Fruit fly (Drosophila melanogaster) whole organism, embryonic: ENCODE measurements around the gene CG14331.

ENCODE experiments used
- ATbp ChIP-seq: fragments of 200-800 bp; sonication (Bioruptor generic); optimal IDR thresholded peaks from 2 replicates; lab custom pipeline; 2017; ENCODE audit warnings: missing biosample characterization, mild to moderate bottlenecking, missing genetic modification characterization, missing genetic modification reagents
- Asciz ChIP-seq: fragments of 200-800 bp; sonication (Bioruptor generic); optimal IDR thresholded peaks from 2 replicates; lab custom pipeline; 2017; ENCODE audit warnings: missing biosample characterization, mild to moderate bottlenecking, missing genetic modification characterization, missing genetic modification reagents
- Bdp1 ChIP-seq: fragments of 200-800 bp; sonication (Bioruptor generic); optimal IDR thresholded peaks from 3 replicates; lab custom pipeline; 2016; ENCODE audit warnings: missing biosample characterization, missing genetic modification characterization
- Blimp-1 ChIP-seq: fragments of 200-800 bp; sonication (Bioruptor generic); optimal IDR thresholded peaks from 3 replicates; lab custom pipeline; 2018; ENCODE audit warnings: missing biosample characterization, missing genetic modification characterization, mild to moderate bottlenecking, moderate library complexity, missing genetic modification reagents
- CG10147 ChIP-seq: fragments of 200-800 bp; sonication (Bioruptor generic); optimal IDR thresholded peaks from 2 replicates; lab custom pipeline; 2019; ENCODE audit warnings: missing biosample characterization, mild to moderate bottlenecking, missing genetic modification characterization, moderate library complexity
- CG10321 ChIP-seq: fragments of 200-800 bp; sonication (Bioruptor generic); IDR thresholded peaks from 2 replicates; pipeline ENCODE4 v1.3.6; 2022; ENCODE audit warnings: missing biosample characterization, missing genetic modification characterization
- CG10979 ChIP-seq: fragments of 200-800 bp; sonication (Bioruptor generic); optimal IDR thresholded peaks from 2 replicates; lab custom pipeline; 2018; ENCODE audit warnings: missing biosample characterization, mild to moderate bottlenecking, missing genetic modification characterization, moderate library complexity
- CG11093 ChIP-seq: fragments of 200-800 bp; sonication (Bioruptor generic); IDR thresholded peaks from 3 replicates; pipeline ENCODE4 v1.3.6; 2022; ENCODE audit warnings: missing biosample characterization, missing genetic modification characterization
- CG13296 ChIP-seq: fragments of 200-800 bp; sonication (Bioruptor generic); optimal IDR thresholded peaks from 3 replicates; lab custom pipeline; 2018; ENCODE audit warnings: missing biosample characterization, mild to moderate bottlenecking, missing genetic modification characterization
- CG14965 ChIP-seq: fragments of 200-800 bp; sonication (Bioruptor generic); optimal IDR thresholded peaks from 2 replicates; lab custom pipeline; 2016; ENCODE audit warnings: missing biosample characterization, missing genetic modification characterization, borderline replicate concordance
- CG15269 ChIP-seq: fragments of 200-800 bp; sonication (Bioruptor generic); optimal IDR thresholded peaks from 2 replicates; lab custom pipeline; 2018; ENCODE audit warnings: missing biosample characterization, mild to moderate bottlenecking, missing genetic modification characterization, moderate library complexity
- CG17829 ChIP-seq: fragments of 200-800 bp; optimal IDR thresholded peaks from 2 replicates; lab custom pipeline; 2019; ENCODE audit warnings: missing biosample characterization, mild to moderate bottlenecking, missing genetic modification characterization, moderate library complexity
- CG18011 ChIP-seq: fragments of 200-800 bp; sonication (Bioruptor generic); optimal IDR thresholded peaks from 2 replicates; lab custom pipeline; 2017; ENCODE audit warnings: missing biosample characterization, missing genetic modification characterization, mild to moderate bottlenecking, moderate library complexity, missing genotype
- CG2712 ChIP-seq: fragments of 200-800 bp; optimal IDR thresholded peaks from 3 replicates; lab custom pipeline; 2019; ENCODE audit warnings: missing biosample characterization, mild to moderate bottlenecking, missing genetic modification characterization, moderate library complexity
- CG30403 ChIP-seq: fragments of 200-800 bp; sonication (Bioruptor generic); optimal IDR thresholded peaks from 3 replicates; lab custom pipeline; 2016; ENCODE audit warnings: missing biosample characterization, missing genetic modification characterization
- CG3726 ChIP-seq: fragments of 200-800 bp; sonication (Bioruptor generic); IDR thresholded peaks from 3 replicates; pipeline ENCODE4, ENCODE4 v1.3.6; 2022; ENCODE audit warnings: missing biosample characterization, missing genetic modification characterization
- CG4328 ChIP-seq: fragments of 200-800 bp; sonication (Bioruptor generic); optimal IDR thresholded peaks from 3 replicates; lab custom pipeline; 2017; ENCODE audit warnings: missing biosample characterization, missing genetic modification reagents, missing genetic modification characterization
- CG4360 ChIP-seq: fragments of 200-800 bp; sonication (Bioruptor generic); IDR thresholded peaks from 2 replicates; pipeline ENCODE4 v1.3.6; 2022; ENCODE audit warnings: missing biosample characterization, missing genetic modification characterization
- CG4820 ChIP-seq: fragments of 200-800 bp; sonication (Bioruptor generic); optimal IDR thresholded peaks from 3 replicates; lab custom pipeline; 2016; ENCODE audit warnings: missing biosample characterization, missing genetic modification characterization
- CG5180 ChIP-seq: fragments of 200-800 bp; sonication (Bioruptor generic); optimal IDR thresholded peaks from 3 replicates; lab custom pipeline; 2017; ENCODE audit warnings: missing biosample characterization, missing genetic modification characterization, mild to moderate bottlenecking, moderate library complexity, missing genetic modification reagents
- CG6689 ChIP-seq: fragments of 200-800 bp; sonication (Bioruptor generic); IDR thresholded peaks from 2 replicates; pipeline ENCODE4 v1.3.6; 2022; ENCODE audit warnings: missing biosample characterization, missing genetic modification characterization
- CG9437 ChIP-seq: fragments of 200-800 bp; sonication (Bioruptor generic); optimal IDR thresholded peaks from 2 replicates; lab custom pipeline; 2018; ENCODE audit warnings: missing biosample characterization, mild to moderate bottlenecking, missing genetic modification characterization
- CG9727 ChIP-seq: fragments of 200-800 bp; sonication (Bioruptor generic); optimal IDR thresholded peaks from 3 replicates; lab custom pipeline; 2017; ENCODE audit warnings: missing biosample characterization, mild to moderate bottlenecking, missing genetic modification characterization
- CG9876 ChIP-seq: fragments of 200-800 bp; sonication (Bioruptor generic); optimal IDR thresholded peaks from 2 replicates; lab custom pipeline; 2016; ENCODE audit warnings: missing biosample characterization, missing genetic modification characterization
- Chrac-16 ChIP-seq: fragments of 200-800 bp; sonication (Bioruptor generic); optimal IDR thresholded peaks from 3 replicates; lab custom pipeline; 2016; ENCODE audit warnings: missing biosample characterization, missing genetic modification characterization
- Deaf1 ChIP-seq: fragments of 200-800 bp; optimal IDR thresholded peaks from 3 replicates; lab custom pipeline; 2019; ENCODE audit warnings: missing biosample characterization, mild to moderate bottlenecking, missing genetic modification characterization, moderate library complexity
- Drgx ChIP-seq: fragments of 200-800 bp; sonication (Bioruptor generic); IDR thresholded peaks from 2 replicates; pipeline ENCODE4 v1.3.6; 2022; ENCODE audit warnings: missing biosample characterization, missing genetic modification characterization
- HLH4C ChIP-seq: fragments of 200-800 bp; sonication (Bioruptor generic); IDR thresholded peaks from 3 replicates; pipeline ENCODE4 v1.3.6; 2022; ENCODE audit warnings: missing biosample characterization, missing genetic modification characterization; ENCODE audit not compliant: partially characterized antibody
- Hsf ChIP-seq: fragments of 200-800 bp; sonication (Bioruptor generic); optimal IDR thresholded peaks from 3 replicates; lab custom pipeline; 2016; ENCODE audit warnings: missing biosample characterization, missing genetic modification characterization
- Max ChIP-seq: fragments of 200-800 bp; sonication (Bioruptor generic); optimal IDR thresholded peaks from 2 replicates; lab custom pipeline; 2016; ENCODE audit warnings: missing biosample characterization, mild to moderate bottlenecking, missing genetic modification characterization
- NFAT ChIP-seq: fragments of 200-800 bp; sonication (Bioruptor generic); IDR thresholded peaks from 2 replicates; pipeline ENCODE4 v1.3.6; 2022; ENCODE audit warnings: missing biosample characterization, missing genetic modification characterization
- Ssrp ChIP-seq: fragments of 200-800 bp; sonication (Bioruptor generic); optimal IDR thresholded peaks from 2 replicates; lab custom pipeline; 2018; ENCODE audit warnings: missing biosample characterization, mild to moderate bottlenecking, missing genetic modification characterization, moderate library complexity
- abd-A ChIP-seq: fragments of 200-800 bp; sonication (Bioruptor generic); optimal IDR thresholded peaks from 3 replicates; lab custom pipeline; 2019; ENCODE audit warnings: missing biosample characterization, mild to moderate bottlenecking, missing genetic modification characterization, moderate library complexity
- ac ChIP-seq: fragments of 200-800 bp; sonication (Bioruptor generic); optimal IDR thresholded peaks from 3 replicates; lab custom pipeline; 2017; ENCODE audit warnings: missing biosample characterization, mild to moderate bottlenecking, missing genetic modification characterization
- ems ChIP-seq: fragments of 200-800 bp; sonication (Bioruptor generic); optimal IDR thresholded peaks from 3 replicates; lab custom pipeline; 2016; ENCODE audit warnings: missing biosample characterization, missing genetic modification characterization
- ham ChIP-seq: fragments of 200-800 bp; sonication (Bioruptor generic); IDR thresholded peaks from 2 replicates; pipeline ENCODE4 v1.3.6; 2022; ENCODE audit warnings: missing biosample characterization, missing genetic modification characterization
- her ChIP-seq: fragments of 200-800 bp; sonication (Bioruptor generic); optimal IDR thresholded peaks from 2 replicates; lab custom pipeline; 2016; ENCODE audit warnings: missing biosample characterization, missing genetic modification characterization
- jigr1 ChIP-seq: fragments of 200-800 bp; sonication (Bioruptor generic); IDR thresholded peaks from 3 replicates; pipeline ENCODE4 v1.3.6; 2022; ENCODE audit warnings: missing biosample characterization, missing genetic modification characterization
- lmd ChIP-seq: fragments of 200-800 bp; sonication (Bioruptor generic); IDR thresholded peaks from 2 replicates; pipeline ENCODE4 v1.3.6; 2022; ENCODE audit warnings: missing biosample characterization, missing genetic modification characterization
- nau ChIP-seq: fragments of 200-800 bp; sonication (Bioruptor generic); optimal IDR thresholded peaks from 3 replicates; lab custom pipeline; 2017; ENCODE audit warnings: missing biosample characterization, mild to moderate bottlenecking, missing genetic modification characterization, missing genetic modification reagents
- oc ChIP-seq: fragments of 200-800 bp; sonication (Bioruptor generic); optimal IDR thresholded peaks from 2 replicates; lab custom pipeline; 2018; ENCODE audit warnings: missing biosample characterization, mild to moderate bottlenecking, missing genetic modification characterization, moderate library complexity
- prd ChIP-seq, 3 experiments: fragments of >200 bp in 2 of 3; fragments of 200-800 bp in 1 of 3; sonication (Bioruptor generic) in 1 of 3; optimal IDR thresholded peaks in 2 of 3; IDR thresholded peaks in 1 of 3; 2 replicates in 2 of 3; 3 replicates in 1 of 3; pipeline versions ENCODE4 v1.3.6 to Lab custom; 2017 to 2022; ENCODE audit warnings: missing biosample characterization in 1 of 3, missing genetic modification characterization in 1 of 3
- pum ChIP-seq: fragments of 200-800 bp; sonication (Bioruptor generic); optimal IDR thresholded peaks from 2 replicates; lab custom pipeline; 2016; ENCODE audit warnings: missing biosample characterization, missing genetic modification characterization
- sim ChIP-seq: fragments of 200-800 bp; sonication (Bioruptor generic); IDR thresholded peaks from 2 replicates; pipeline ENCODE4 v1.3.6; 2022; ENCODE audit warnings: missing biosample characterization, missing genetic modification characterization
- sisA ChIP-seq: fragments of 200-800 bp; sonication (Bioruptor generic); IDR thresholded peaks from 2 replicates; pipeline ENCODE4 v1.3.6; 2022; ENCODE audit warnings: missing biosample characterization, missing genetic modification characterization
- tna ChIP-seq: fragments of 200-800 bp; sonication (Bioruptor generic); IDR thresholded peaks from 2 replicates; pipeline ENCODE4 v1.3.6; 2022; ENCODE audit warnings: missing biosample characterization, missing genetic modification characterization; ENCODE audit not compliant: partially characterized antibody
- unc-4 ChIP-seq: fragments of 200-800 bp; sonication (Bioruptor generic); IDR thresholded peaks from 2 replicates; pipeline ENCODE4 v1.3.6; 2022; ENCODE audit warnings: missing biosample characterization, missing genetic modification characterization; ENCODE audit not compliant: partially characterized antibody
- wek ChIP-seq: fragments of 200-800 bp; sonication (Bioruptor generic); optimal IDR thresholded peaks from 3 replicates; lab custom pipeline; 2018; ENCODE audit warnings: missing biosample characterization, mild to moderate bottlenecking, missing genetic modification characterization, moderate library complexity

Gene CG14331

dm6 chr3R:17394318-17395188 is 46.0 kb downstream of the CG14331 start, which contains the start of gene CREG (continued):
- TF ChIP-seq CG2712 (tag; lab: Kevin White, UChicago) (peak; percentile 11), CG10321 (GFP tag; lab: Robert Waterston, UW) (no peak), Chrac-16 (GFP tag; lab: Kevin White, UChicago) (peak; percentile 3), CG15269 (tag; lab: Kevin White, UChicago) (no peak), CG4328 (GFP tag; lab: Kevin White, UChicago) (no peak), sim (GFP tag; lab: Robert Waterston, UW) (no peak), jigr1 (GFP tag; lab: Robert Waterston, UW) (no peak), CG30403 (GFP tag; lab: Kevin White, UChicago) (peak; percentile 49), Drgx (GFP tag; lab: Robert Waterston, UW) (0 out of 2 replicates have a peak, but pooled peaks have one; percentile 14), CG10147 (GFP tag; lab: Kevin White, UChicago) (no peak), sisA (GFP tag; lab: Robert Waterston, UW) (no peak), abd-A (tag; lab: Kevin White, UChicago) (no peak), ATbp (no peak), prd (optimal IDR thresholded peaks at IDR 0.05; lab: Kevin White, UChicago) (no peak), prd (GFP tag; IDR thresholded peaks at IDR 0.05; lab: Robert Waterston, UW) (no peak), her (GFP tag; lab: Kevin White, UChicago) (no peak), Ssrp (no peak), Asciz (GFP tag; lab: Kevin White, UChicago) (no peak), oc (tag; lab: Kevin White, UChicago) (no peak), CG5180 (GFP tag; lab: Kevin White, UChicago) (no peak), CG10979 (tag; lab: Kevin White, UChicago) (peak; percentile 24), Bdp1 (GFP tag; lab: Kevin White, UChicago) (no peak), unc-4 (GFP tag; lab: Robert Waterston, UW) (no peak), wek (GFP tag; lab: Kevin White, UChicago) (no peak), lmd (GFP tag; lab: Robert Waterston, UW) (no peak), Blimp-1 (GFP tag; lab: Kevin White, UChicago) (no peak), Hsf (peak; percentile 29), HLH4C (GFP tag; lab: Robert Waterston, UW) (no peak), pum (no peak), tna (GFP tag; lab: Robert Waterston, UW) (no peak), CG9437 (GFP tag; lab: Kevin White, UChicago) (peak; percentile 47), CG4820 (GFP tag; lab: Kevin White, UChicago) (peak; percentile 8), CG17829 (peak; percentile 7), Deaf1 (no peak), NFAT (GFP tag; lab: Robert Waterston, UW) (no peak), CG6689 (GFP tag; lab: Robert Waterston, UW) (no peak), CG3726 (no peak), CG9727 (peak; percentile 59), nau (GFP tag; lab: Kevin White, UChicago) (peak; percentile 21), CG4360 (GFP tag; lab: Robert Waterston, UW) (no peak), ham (GFP tag; lab: Robert Waterston, UW) (no peak), CG14965 (GFP tag; lab: Kevin White, UChicago) (no peak), CG11093 (GFP tag; lab: Robert Waterston, UW) (no peak), CG13296 (GFP tag; lab: Kevin White, UChicago) (no peak), ac (GFP tag; lab: Kevin White, UChicago) (peak; percentile 40), ems (GFP tag; lab: Kevin White, UChicago) (no peak), Max (peak; percentile 8), CG9876 (GFP tag; lab: Kevin White, UChicago) (no peak), CG18011 (GFP tag; lab: Kevin White, UChicago) (peak; percentile 92)
